Worm (Caenorhabditis elegans): ENCODE results near the gene C35D6.13.

Gene C35D6.13

DNA sequence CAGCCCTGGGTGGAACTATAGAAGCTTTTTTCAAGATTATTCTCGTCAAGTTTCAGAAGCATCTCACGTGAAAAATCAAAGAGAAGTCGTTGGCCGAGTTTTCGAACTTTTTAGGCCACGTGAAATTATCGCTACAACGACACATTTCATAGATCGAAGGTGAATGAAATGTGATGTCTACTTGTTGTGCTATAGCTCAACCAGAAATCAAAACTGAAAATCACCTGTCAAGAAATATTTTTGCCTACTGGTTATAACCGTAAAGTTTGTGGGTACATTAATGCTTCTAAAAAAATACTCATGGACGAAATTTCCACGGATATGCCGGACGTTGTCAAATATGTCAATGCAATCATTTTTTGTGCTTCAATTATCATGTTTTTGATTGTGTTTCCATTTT is 1.8 kb upstream of the C35D6.13 start, which contains the start of gene srz-38:
TSS of gene srz-38 (plus strand) at position 301 of the 400 bp plus-strand sequence.
- TF ChIP-seq nhr-67 (tag; optimal IDR thresholded peaks at IDR 0.05) (no peak), pqm-1 (tag; optimal IDR thresholded peaks at IDR 0.05) (no peak), daf-12 (tag; optimal IDR thresholded peaks at IDR 0.05) (no peak), snpc-4 (tag; optimal IDR thresholded peaks at IDR 0.05) (no peak), lin-15B (tag; optimal IDR thresholded peaks at IDR 0.05) (no peak), mml-1 (tag; optimal IDR thresholded peaks at IDR 0.05) (no peak), mdl-1 (tag; optimal IDR thresholded peaks at IDR 0.05) (no peak), ceh-9 (tag; optimal IDR thresholded peaks at IDR 0.05) (no peak), elt-3 (tag; optimal IDR thresholded peaks at IDR 0.05) (no peak), tbx-2 (tag; optimal IDR thresholded peaks at IDR 0.05) (no peak), nhr-11 (tag; optimal IDR thresholded peaks at IDR 0.05) (no peak), ceh-16 (tag; optimal IDR thresholded peaks at IDR 0.05) (no peak), ztf-11 (tag; optimal IDR thresholded peaks at IDR 0.05) (no peak), unc-62 (GFP tag; optimal IDR thresholded peaks at IDR 0.05) (no peak), jun-1 (tag; optimal IDR thresholded peaks at IDR 0.05) (no peak), elt-1 (tag; optimal IDR thresholded peaks at IDR 0.05) (no peak), nhr-237 (tag; optimal IDR thresholded peaks at IDR 0.05) (no peak), sea-2 (GFP tag; optimal IDR thresholded peaks at IDR 0.05) (no peak)

DNA sequence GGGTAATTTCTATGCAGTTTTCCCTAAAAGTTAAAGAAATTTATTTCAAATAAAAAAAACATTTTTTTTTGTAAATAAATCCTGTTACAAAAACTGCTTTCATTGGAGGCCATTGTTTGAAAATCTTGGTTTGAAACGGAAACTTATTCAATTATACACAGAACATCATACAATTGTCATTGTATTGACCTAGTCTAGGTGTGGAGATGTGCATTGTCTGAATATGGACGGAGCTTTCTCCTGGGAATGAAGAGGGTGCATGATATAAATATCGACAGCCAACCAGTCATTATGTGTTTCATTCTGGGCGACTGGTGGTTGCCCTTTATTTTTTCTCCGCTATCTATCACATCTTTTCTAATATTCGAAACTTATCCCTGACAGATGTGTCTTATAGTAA is 9.7 kb downstream of the C35D6.13 start, which contains the start of gene C35D6.3:
TSS of gene C35D6.3 (plus strand) at position 301 of the 400 bp plus-strand sequence.
- TF ChIP-seq unc-39 (tag; optimal IDR thresholded peaks at IDR 0.05) (no peak), nhr-25 (tag; optimal IDR thresholded peaks at IDR 0.05) (no peak), nhr-43 (tag; optimal IDR thresholded peaks at IDR 0.05; ENCODE audit: poor library complexity, severe bottlenecking) (no peak), unc-62 (GFP tag; optimal IDR thresholded peaks at IDR 0.05) (no peak), skn-1 (tag; optimal IDR thresholded peaks at IDR 0.05) (no peak)

DNA sequence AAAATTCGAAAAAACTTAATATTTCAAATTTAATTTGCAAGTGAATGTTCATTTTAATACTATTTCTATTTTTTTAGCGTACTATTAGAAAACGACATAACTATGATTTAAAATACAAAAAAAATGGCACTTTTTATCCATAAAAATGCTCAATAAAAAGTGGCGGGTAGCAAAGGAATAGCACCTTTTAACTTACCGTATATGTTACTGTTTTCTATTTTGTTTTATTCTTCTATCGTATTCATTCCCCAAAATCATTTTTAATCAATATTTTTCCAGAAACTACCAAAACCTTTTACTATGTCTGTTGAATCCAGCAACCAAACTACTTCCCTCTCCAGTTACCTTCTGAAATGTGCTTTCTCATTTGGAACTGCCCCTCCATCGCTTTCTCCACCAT is 13.9 kb downstream of the C35D6.13 start, which contains the start of gene C35D6.4:
TSS of gene C35D6.4 (plus strand) at position 301 of the 400 bp plus-strand sequence.
- TF ChIP-seq nfya-1 (tag; optimal IDR thresholded peaks at IDR 0.05; ENCODE audit: insufficient read depth) (no peak), ztf-11 (tag; optimal IDR thresholded peaks at IDR 0.05) (no peak), ama-1 (optimal IDR thresholded peaks at IDR 0.05) (no peak), mdl-1 (tag; optimal IDR thresholded peaks at IDR 0.05) (no peak), tbx-2 (tag; optimal IDR thresholded peaks at IDR 0.05) (no peak), pqm-1 (tag; optimal IDR thresholded peaks at IDR 0.05) (no peak), lsy-12 (tag; optimal IDR thresholded peaks at IDR 0.05) (no peak), ztf-4 (tag; optimal IDR thresholded peaks at IDR 0.05) (no peak), nhr-28 (tag; optimal IDR thresholded peaks at IDR 0.05) (no peak), nhr-12 (tag; optimal IDR thresholded peaks at IDR 0.05) (no peak), sea-2 (GFP tag; optimal IDR thresholded peaks at IDR 0.05) (no peak), nhr-25 (tag; optimal IDR thresholded peaks at IDR 0.05) (no peak), unc-62 (GFP tag; optimal IDR thresholded peaks at IDR 0.05) (no peak)

DNA sequence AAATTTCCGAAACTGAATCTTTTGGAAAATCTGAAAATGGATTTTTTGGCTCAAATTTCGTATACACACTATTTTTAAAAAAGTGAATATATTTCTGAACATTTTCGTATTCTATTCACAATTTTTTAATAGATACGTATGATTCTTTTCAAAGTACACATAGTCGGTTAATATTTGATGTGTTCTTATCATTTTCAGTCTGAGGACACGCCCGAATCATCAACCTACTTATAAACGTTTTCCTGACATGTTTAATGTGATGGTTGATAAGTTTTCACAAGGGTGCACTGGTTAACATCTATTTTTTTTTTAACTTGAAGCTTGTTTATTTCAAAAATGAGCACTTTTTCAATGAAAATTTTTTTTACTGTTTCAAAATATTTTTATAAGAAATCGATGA is 27.8 kb downstream of the C35D6.13 start:
- TF ChIP-seq lin-15B (tag; optimal IDR thresholded peaks at IDR 0.05) = no peak
- TF ChIP-seq lin-39 (tag; optimal IDR thresholded peaks at IDR 0.05) = no peak
- TF ChIP-seq pha-4 (tag; optimal IDR thresholded peaks at IDR 0.05) = peak; percentile 0
- peak; percentile 4 for TF ChIP-seq pqm-1 (tag; optimal IDR thresholded peaks at IDR 0.05)
- TF ChIP-seq mml-1 (tag; optimal IDR thresholded peaks at IDR 0.05) = no peak
- TF ChIP-seq elt-2 (tag; optimal IDR thresholded peaks at IDR 0.05) = peak; percentile 47

DNA sequence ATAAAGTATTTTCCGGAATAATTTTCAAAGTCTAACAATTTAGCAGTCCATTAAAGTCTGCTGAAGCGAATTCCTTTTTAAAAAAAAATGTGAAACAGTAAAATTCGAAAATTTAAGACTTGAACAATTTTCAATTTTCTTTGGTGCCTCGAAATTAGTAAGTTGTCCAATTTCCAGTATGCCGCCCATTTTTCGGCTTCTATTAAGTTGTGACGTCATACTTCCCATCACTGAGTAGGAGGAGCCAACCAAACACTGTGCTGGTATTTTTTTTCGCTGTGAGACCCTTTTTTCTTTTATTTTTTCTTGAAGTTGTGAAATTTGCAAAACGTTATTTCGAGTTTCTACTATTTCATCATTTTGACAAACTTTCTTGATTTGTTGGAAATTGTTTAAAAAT is 33.8 kb downstream of the C35D6.13 start:
- no peak for TF ChIP-seq egl-5 (tag; optimal IDR thresholded peaks at IDR 0.05)
- no peak for TF ChIP-seq nhr-77 (tag; optimal IDR thresholded peaks at IDR 0.05)
- no peak for TF ChIP-seq jun-1 (tag; optimal IDR thresholded peaks at IDR 0.05)
- TF ChIP-seq ceh-9 (tag; optimal IDR thresholded peaks at IDR 0.05) = no peak
- TF ChIP-seq nhr-23 (tag; optimal IDR thresholded peaks at IDR 0.05) = no peak

DNA sequence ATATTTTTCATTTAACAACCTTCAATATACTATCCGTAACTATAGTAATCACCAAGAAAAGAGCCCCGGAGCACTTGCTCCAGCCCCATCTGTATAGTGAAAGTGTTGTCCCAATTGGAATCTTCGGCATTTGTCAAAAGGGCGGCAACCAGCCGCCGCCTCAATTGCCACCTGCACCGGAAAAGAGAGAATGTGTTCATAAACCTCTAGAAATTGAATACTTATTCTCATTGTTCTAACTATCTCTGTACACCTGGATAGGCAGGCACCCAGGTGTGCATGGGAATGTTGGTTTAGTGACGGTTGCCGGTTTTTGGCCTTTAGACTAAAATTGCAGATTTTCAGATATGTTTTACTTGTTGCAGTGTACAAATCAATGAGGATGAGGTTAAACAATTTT is 41.1 kb downstream of the C35D6.13 start:
- TF ChIP-seq pqm-1 (tag; optimal IDR thresholded peaks at IDR 0.05) (no peak), nhr-67 (tag; optimal IDR thresholded peaks at IDR 0.05) (no peak)

Data from whole organism, L3 larva.